Worm (Caenorhabditis elegans) whole organism, early embryonic: ENCODE data around the gene hsp-6.

Experiments used
- B0310.2 ChIP-seq: sonication (generic microtip); optimal IDR thresholded peaks from 2 replicates; lab custom pipeline; 2016; ENCODE audit warnings: mild to moderate bottlenecking, missing genetic modification characterization, missing compliant biosample characterization
- F13C5.2 ChIP-seq: sonication (generic microtip); optimal IDR thresholded peaks from 2 replicates; lab custom pipeline; 2017; ENCODE audit warnings: mild to moderate bottlenecking, missing genetic modification characterization, inconsistent platforms, missing compliant biosample characterization
- aly-1 ChIP-seq: sonication (generic microtip); optimal IDR thresholded peaks from 2 replicates; lab custom pipeline; 2016; ENCODE audit warnings: missing genetic modification characterization, missing compliant biosample characterization
- ama-1 ChIP-seq: fragments of 150-350 bp; optimal IDR thresholded peaks from 2 replicates; lab custom pipeline; 2014
- ceh-13 ChIP-seq: fragments of 200-800 bp; sonication (Bioruptor generic); optimal IDR thresholded peaks from 2 replicates; lab custom pipeline; 2018; ENCODE audit warnings: mild to moderate bottlenecking, missing genetic modification characterization, missing compliant biosample characterization
- ceh-36 ChIP-seq: sonication (generic microtip); optimal IDR thresholded peaks from 2 replicates; lab custom pipeline; 2016; ENCODE audit warnings: missing genetic modification characterization, inconsistent platforms, missing compliant biosample characterization
- ets-7 ChIP-seq: sonication (generic microtip); optimal IDR thresholded peaks from 2 replicates; lab custom pipeline; 2016; ENCODE audit warnings: missing genotype, missing genetic modification characterization, missing compliant biosample characterization
- flt-1 ChIP-seq: fragments of 200-800 bp; sonication (Bioruptor generic); IDR thresholded peaks from 2 replicates; pipeline ENCODE4 v1.3.6; 2022; ENCODE audit warnings: missing genetic modification characterization, missing compliant biosample characterization
- hmbx-1 ChIP-seq: sonication (generic microtip); optimal IDR thresholded peaks from 2 replicates; lab custom pipeline; 2016; ENCODE audit warnings: mild to moderate bottlenecking, missing genetic modification characterization, missing compliant biosample characterization
- hmg-4 ChIP-seq: fragments of 200-800 bp; sonication (Bioruptor generic); optimal IDR thresholded peaks from 2 replicates; lab custom pipeline; 2018; ENCODE audit warnings: mild to moderate bottlenecking, missing genetic modification characterization, missing compliant biosample characterization
- hnd-1 ChIP-seq: sonication (generic microtip); optimal IDR thresholded peaks from 2 replicates; lab custom pipeline; 2016; ENCODE audit warnings: missing genetic modification characterization, missing compliant biosample characterization
- pes-1 ChIP-seq: fragments of 200-800 bp; sonication (Bioruptor generic); IDR thresholded peaks from 2 replicates; pipeline ENCODE4 v1.3.6; 2022; ENCODE audit warnings: missing genetic modification reagents, missing genetic modification characterization, missing compliant biosample characterization
- scrt-1 ChIP-seq: fragments of 200-800 bp; sonication (Bioruptor generic); IDR thresholded peaks from 2 replicates; pipeline ENCODE4 v1.3.6; 2022; ENCODE audit warnings: missing genetic modification characterization, missing compliant biosample characterization
- sea-1 ChIP-seq: fragments of 200-800 bp; sonication (Bioruptor generic); conservative IDR thresholded peaks from 2 replicates; pipeline ENCODE4 v1.3.6; 2022; ENCODE audit warnings: missing genetic modification characterization, missing compliant biosample characterization
- tbx-11 ChIP-seq: fragments of 200-800 bp; sonication (Bioruptor generic); IDR thresholded peaks from 2 replicates; pipeline ENCODE4 v1.3.6; 2022; ENCODE audit warnings: missing genetic modification characterization, missing compliant biosample characterization
- tbx-37 ChIP-seq: fragments of 200-800 bp; sonication (Bioruptor generic); conservative IDR thresholded peaks from 2 replicates; pipeline ENCODE4 v1.3.6; 2022; ENCODE audit warnings: missing genetic modification reagents, missing genetic modification characterization, missing compliant biosample characterization
- tra-4 ChIP-seq: sonication (generic microtip); optimal IDR thresholded peaks from 2 replicates; lab custom pipeline; 2017; ENCODE audit warnings: missing genetic modification characterization, missing compliant biosample characterization

The hsp-6 gene

ce11 chrV:4820601-4821000, 6.0 kb downstream of the hsp-6 start:
- TF ChIP-seq hmbx-1 (tag; lab: Kevin White, UChicago) (no peak), F13C5.2 (no peak), ceh-13 (no peak), flt-1 (GFP tag; lab: Robert Waterston, UW) (no peak), ets-7 (tag; lab: Kevin White, UChicago) (no peak), hmg-4 (GFP tag; lab: Kevin White, UChicago) (no peak), ama-1 (lab: Kevin White, UChicago) (no peak), ceh-36 (tag; lab: Kevin White, UChicago) (no peak), B0310.2 (tag; lab: Kevin White, UChicago) (no peak), aly-1 (no peak)

- TF ChIP-seq F13C5.2: no peak
- TF ChIP-seq hnd-1: no peak
- TF ChIP-seq ceh-13: no peak
- TF ChIP-seq ets-7 (tag; lab: Kevin White, UChicago): no peak
These were observed 8.0 kb downstream of the hsp-6 start, which contains the start of gene ccep-97 for ce11 chrV:4818563-4818962. Gene ccep-97, minus strand, starts transcription at chrV:4818663.

ce11 chrV:4813825-4814224, 12.7 kb downstream of the hsp-6 start:
- TF ChIP-seq scrt-1 (GFP tag; lab: Robert Waterston, UW) (no peak), B0310.2 (tag; lab: Kevin White, UChicago) (no peak)

- TF ChIP-seq hmbx-1 (tag; lab: Kevin White, UChicago): no peak
- no peak for TF ChIP-seq tbx-37 (GFP tag; lab: Robert Waterston, UW)
- peak; percentile 54 for TF ChIP-seq hmg-4 (GFP tag; lab: Kevin White, UChicago)
These were observed 15.9 kb downstream of the hsp-6 start for ce11 chrV:4810653-4811052.

- TF ChIP-seq pes-1 (GFP tag; lab: Robert Waterston, UW) (no peak), tbx-37 (GFP tag; lab: Robert Waterston, UW) (no peak), tbx-11 (GFP tag; lab: Robert Waterston, UW) (no peak), hmbx-1 (tag; lab: Kevin White, UChicago) (no peak), scrt-1 (GFP tag; lab: Robert Waterston, UW) (no peak), aly-1 (no peak), ama-1 (lab: Kevin White, UChicago) (no peak), tra-4 (tag; lab: Kevin White, UChicago) (no peak), ceh-13 (no peak), hmg-4 (GFP tag; lab: Kevin White, UChicago) (no peak), ets-7 (tag; lab: Kevin White, UChicago) (no peak), sea-1 (GFP tag; lab: Robert Waterston, UW) (no peak), ceh-36 (tag; lab: Kevin White, UChicago) (no peak), flt-1 (GFP tag; lab: Robert Waterston, UW) (no peak), B0310.2 (tag; lab: Kevin White, UChicago) (no peak)
These were observed 19.7 kb downstream of the hsp-6 start for ce11 chrV:4806859-4807258.

- TF ChIP-seq scrt-1 (GFP tag; lab: Robert Waterston, UW) (no peak), ceh-36 (tag; lab: Kevin White, UChicago) (no peak), flt-1 (GFP tag; lab: Robert Waterston, UW) (no peak), sea-1 (GFP tag; lab: Robert Waterston, UW) (no peak), tbx-11 (GFP tag; lab: Robert Waterston, UW) (no peak), ama-1 (lab: Kevin White, UChicago) (no peak), hmg-4 (GFP tag; lab: Kevin White, UChicago) (no peak), F13C5.2 (no peak)
These were observed 20.7 kb downstream of the hsp-6 start, which contains the start of gene R02F11.3 for ce11 chrV:4805847-4806246. Gene R02F11.3, minus strand, starts transcription at chrV:4805947.

- TF ChIP-seq hnd-1 (no peak), F13C5.2 (no peak), tra-4 (tag; lab: Kevin White, UChicago) (no peak), pes-1 (GFP tag; lab: Robert Waterston, UW) (no peak), tbx-11 (GFP tag; lab: Robert Waterston, UW) (no peak), ceh-13 (no peak), ama-1 (lab: Kevin White, UChicago) (no peak), scrt-1 (GFP tag; lab: Robert Waterston, UW) (no peak), tbx-37 (GFP tag; lab: Robert Waterston, UW) (no peak), flt-1 (GFP tag; lab: Robert Waterston, UW) (no peak), hmbx-1 (tag; lab: Kevin White, UChicago) (no peak), ets-7 (tag; lab: Kevin White, UChicago) (no peak), aly-1 (no peak), sea-1 (GFP tag; lab: Robert Waterston, UW) (no peak), B0310.2 (tag; lab: Kevin White, UChicago) (no peak), ceh-36 (tag; lab: Kevin White, UChicago) (no peak)
These were observed 24.6 kb downstream of the hsp-6 start for ce11 chrV:4801943-4802342.

ce11 chrV:4800794-4801193, 25.8 kb downstream of the hsp-6 start, which contains the start of gene R02F11.1:
Gene R02F11.1, plus strand, starts transcription at chrV:4801094.
- TF ChIP-seq hnd-1 (no peak), F13C5.2 (no peak), ceh-36 (tag; lab: Kevin White, UChicago) (no peak), pes-1 (GFP tag; lab: Robert Waterston, UW) (no peak), ama-1 (lab: Kevin White, UChicago) (no peak), tra-4 (tag; lab: Kevin White, UChicago) (no peak), scrt-1 (GFP tag; lab: Robert Waterston, UW) (no peak), hmbx-1 (tag; lab: Kevin White, UChicago) (no peak)
